Fruit fly (Drosophila melanogaster): ENCODE measurements around the gene Ir94b.

The Ir94b gene

DNA sequence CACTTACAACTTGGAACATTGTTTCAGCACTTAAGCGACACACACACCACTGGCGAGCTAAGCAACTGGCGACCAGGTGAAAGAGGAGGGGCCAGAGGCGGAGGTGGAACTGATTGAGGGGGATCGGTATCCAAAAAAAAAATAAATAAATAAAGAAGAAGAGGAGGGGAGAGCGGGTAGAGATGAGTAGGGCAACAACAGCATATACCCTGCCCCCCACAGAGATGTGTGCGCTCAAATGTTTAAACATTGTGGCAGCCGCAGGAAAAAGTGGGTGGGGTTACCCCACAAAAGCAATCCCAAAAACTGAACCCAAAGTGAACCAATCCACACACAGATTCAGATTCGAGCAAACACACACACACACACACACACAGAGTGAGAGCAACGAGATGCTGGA is 33.4 kb upstream of the Ir94b start (continued):
- TF ChIP-seq H2.0 (GFP tag; IDR thresholded peaks at IDR 0.05) (0 out of 2 replicates have a peak, but pooled peaks have one; percentile 8), z (GFP tag; IDR thresholded peaks at IDR 0.05) (peak; percentile 77; the same call in 2 of the 3 replicates), sqz (GFP tag; optimal IDR thresholded peaks at IDR 0.05) (peak; percentile 65), CG14710 (tag; optimal IDR thresholded peaks at IDR 0.05) (no peak), chm (GFP tag; IDR thresholded peaks at IDR 0.05) (peak; percentile 84), cg (GFP tag; optimal IDR thresholded peaks at IDR 0.05) (peak; percentile 39), run (tag; optimal IDR thresholded peaks at IDR 0.05) (no peak), chinmo (GFP tag; IDR thresholded peaks at IDR 0.05; ENCODE audit: partially characterized antibody) (no peak), vvl (GFP tag; IDR thresholded peaks at IDR 0.05) (0 out of 2 replicates have a peak, but pooled peaks have one; percentile 30), crol (GFP tag; IDR thresholded peaks at IDR 0.05) (peak; percentile 81), CG7372 (GFP tag; IDR thresholded peaks at IDR 0.05) (no peak), ken (GFP tag; IDR thresholded peaks at IDR 0.05) (0 out of 3 replicates have a peak, but pooled peaks have one; percentile 44), Rx (GFP tag; IDR thresholded peaks at IDR 0.05) (0 out of 2 replicates have a peak, but pooled peaks have one; percentile 10), Med (GFP tag) (peak; percentile 44), p53 (GFP tag; optimal IDR thresholded peaks at IDR 0.05) (no peak), pum (GFP tag; optimal IDR thresholded peaks at IDR 0.05) (no peak)

DNA sequence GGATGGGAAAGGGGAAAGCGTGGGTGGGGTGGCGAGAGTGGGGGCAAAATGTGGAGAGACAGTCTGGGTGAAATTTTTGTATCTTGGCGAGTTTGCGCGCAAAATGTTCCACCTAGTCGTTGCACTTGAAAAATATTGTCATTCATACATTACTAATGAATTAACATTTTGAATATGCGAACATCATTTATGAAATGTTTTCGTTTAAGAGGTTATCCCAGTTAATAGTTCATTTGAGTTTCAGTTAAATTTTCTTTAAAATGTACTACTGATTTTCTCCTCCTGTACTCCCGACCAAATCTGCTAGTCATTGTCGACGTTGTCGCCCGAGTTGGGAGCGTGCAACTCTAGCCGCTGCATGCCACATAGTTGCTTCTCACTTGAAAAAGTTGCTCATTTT is 32.9 kb upstream of the Ir94b start:
- TF ChIP-seq Med (GFP tag) (peak; percentile 6), Drgx (GFP tag; IDR thresholded peaks at IDR 0.05) (peak; percentile 72), Dp (GFP tag; optimal IDR thresholded peaks at IDR 0.05) (no peak), gce (GFP tag; IDR thresholded peaks at IDR 0.05) (no peak), row (GFP tag; IDR thresholded peaks at IDR 0.05) (0 out of 3 replicates have a peak, but pooled peaks have one; percentile 5), bsh (GFP tag; optimal IDR thresholded peaks at IDR 0.05) (peak in 1 of 2 experiments; percentile 34), CG8924 (tag; optimal IDR thresholded peaks at IDR 0.05) (no peak), gsb (GFP tag; IDR thresholded peaks at IDR 0.05) (no peak), HLH4C (GFP tag; IDR thresholded peaks at IDR 0.05; ENCODE audit: partially characterized antibody) (no peak), tll (GFP tag; optimal IDR thresholded peaks at IDR 0.05) (no peak), nmo (GFP tag; optimal IDR thresholded peaks at IDR 0.05) (no peak), crol (GFP tag; IDR thresholded peaks at IDR 0.05) (0 out of 2 replicates have a peak, but pooled peaks have one; percentile 5), CG17361 (GFP tag; IDR thresholded peaks at IDR 0.05) (no peak), Sry-β (GFP tag; optimal IDR thresholded peaks at IDR 0.05) (no peak)

- TF ChIP-seq CG30020 (tag; optimal IDR thresholded peaks at IDR 0.05), result no peak
- TF ChIP-seq Hmx (GFP tag; optimal IDR thresholded peaks at IDR 0.05), result no peak
- TF ChIP-seq ci (GFP tag; IDR thresholded peaks at IDR 0.05), result no peak
- TF ChIP-seq Bteb2 (GFP tag; optimal IDR thresholded peaks at IDR 0.05), result no peak
- no peak for TF ChIP-seq stwl (tag; optimal IDR thresholded peaks at IDR 0.05)
- TF ChIP-seq pho (GFP tag; optimal IDR thresholded peaks at IDR 0.05), result no peak
Observed at dm6 chr3R:22148274-22148673, 31.2 kb upstream of the Ir94b start.

- peak; percentile 1 for TF ChIP-seq CG11504 (tag; optimal IDR thresholded peaks at IDR 0.05)
- no peak for TF ChIP-seq CG8281 (tag; optimal IDR thresholded peaks at IDR 0.05)
- peak; percentile 76 for TF ChIP-seq CG9727 (GFP tag; optimal IDR thresholded peaks at IDR 0.05)
- TF ChIP-seq abd-A (tag; optimal IDR thresholded peaks at IDR 0.05), result no peak
- TF ChIP-seq z (GFP tag; IDR thresholded peaks at IDR 0.05), result peak; percentile 69
- TF ChIP-seq CG8924 (tag; optimal IDR thresholded peaks at IDR 0.05), result peak; percentile 72
- TF ChIP-seq slp2 (GFP tag; optimal IDR thresholded peaks at IDR 0.05), result no peak
- TF ChIP-seq CG2116 (GFP tag; optimal IDR thresholded peaks at IDR 0.05), result peak; percentile 10
- TF ChIP-seq ash1 (GFP tag; optimal IDR thresholded peaks at IDR 0.05), result peak; percentile 69
- TF ChIP-seq CG18476 (GFP tag; optimal IDR thresholded peaks at IDR 0.05), result no peak
- TF ChIP-seq Med (GFP tag), result peak; percentile 86
- TF ChIP-seq sr (GFP tag; IDR thresholded peaks at IDR 0.05), result no peak
- TF ChIP-seq CG14441 (GFP tag; IDR thresholded peaks at IDR 0.05), result no peak
- no peak for TF ChIP-seq p53 (GFP tag; optimal IDR thresholded peaks at IDR 0.05)
- TF ChIP-seq CoRest (tag; optimal IDR thresholded peaks at IDR 0.05), result peak; percentile 15
- TF ChIP-seq CG11456 (GFP tag; IDR thresholded peaks at IDR 0.05), result no peak
- no peak for TF ChIP-seq B-H2 (GFP tag; optimal IDR thresholded peaks at IDR 0.05)
- no peak for TF ChIP-seq gro (GFP tag; optimal IDR thresholded peaks at IDR 0.05)
Observed at dm6 chr3R:22147426-22147825, 30.4 kb upstream of the Ir94b start.

Data from whole organism, embryonic.